Worm (Caenorhabditis elegans): ENCODE results near the gene F53E10.1.

F53E10.1 gene

DNA sequence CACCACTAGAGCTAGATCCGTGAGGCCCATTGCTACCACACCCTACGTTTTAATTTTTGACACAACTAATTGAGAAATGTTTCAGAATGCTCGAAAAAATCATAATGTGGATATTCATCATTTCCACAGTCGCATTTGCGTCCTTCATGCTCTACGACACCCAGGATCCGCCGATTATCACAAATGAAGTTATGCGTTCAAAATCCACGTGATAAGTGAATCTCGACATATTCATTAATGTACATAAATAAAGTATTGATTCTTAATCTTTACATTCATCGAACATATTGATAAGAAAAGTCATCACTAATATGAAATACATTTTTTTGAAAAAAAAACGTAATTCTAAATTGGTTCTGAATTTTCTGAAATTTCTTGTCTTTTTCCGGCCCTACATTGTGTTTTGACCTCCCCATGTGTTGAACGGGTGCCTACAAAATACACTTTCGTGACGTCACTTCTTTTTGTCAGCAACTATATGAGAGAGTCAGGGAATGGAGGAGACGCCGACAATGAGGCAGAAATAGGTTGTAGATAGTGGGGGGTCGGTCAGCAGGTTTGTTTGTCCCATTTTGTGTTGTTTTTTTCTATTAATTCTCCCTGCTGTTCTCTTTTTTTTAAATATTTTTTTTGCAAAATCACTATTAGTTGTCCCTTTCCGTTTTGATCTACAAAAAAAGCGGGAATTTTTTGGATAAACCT is at the start of gene F53E10.1:
TSS of gene F53E10.1 (plus strand) at position 325 of the 702 bp plus-strand sequence.
- no peak for TF ChIP-seq him-1 (tag; optimal IDR thresholded peaks at IDR 0.05)
- TF ChIP-seq Y56A3A.18 (GFP tag; IDR thresholded peaks at IDR 0.05): no peak
- peak; percentile 28 for TF ChIP-seq attf-5 (GFP tag; optimal IDR thresholded peaks at IDR 0.05)
- no peak for TF ChIP-seq nhr-27 (tag; optimal IDR thresholded peaks at IDR 0.05)
- TF ChIP-seq nhr-80 (tag; optimal IDR thresholded peaks at IDR 0.05): peak; percentile 50
- no peak for TF ChIP-seq ztf-28 (GFP tag; IDR thresholded peaks at IDR 0.05)
- no peak for TF ChIP-seq unc-130 (GFP tag; optimal IDR thresholded peaks at IDR 0.05)
- TF ChIP-seq lin-26 (GFP tag; IDR thresholded peaks at IDR 0.05): peak; percentile 45; the same call in 1 of the 2 replicates
- no peak for TF ChIP-seq cebp-1 (GFP tag; IDR thresholded peaks at IDR 0.05)
- TF ChIP-seq cebp-1 (tag; optimal IDR thresholded peaks at IDR 0.05): peak; percentile 38
- TF ChIP-seq lin-54 (GFP tag; optimal IDR thresholded peaks at IDR 0.05): peak; percentile 14
- TF ChIP-seq madf-8 (GFP tag; conservative IDR thresholded peaks at IDR 0.05): no peak
- TF ChIP-seq atf-7 (tag; optimal IDR thresholded peaks at IDR 0.05): peak; percentile 90
- TF ChIP-seq pbrm-1 (GFP tag; IDR thresholded peaks at IDR 0.05): no peak
- peak; percentile 12 for TF ChIP-seq madf-10 (tag; optimal IDR thresholded peaks at IDR 0.05)
- TF ChIP-seq zim-3 (tag; optimal IDR thresholded peaks at IDR 0.05): no peak
- TF ChIP-seq lin-35 (GFP tag; optimal IDR thresholded peaks at IDR 0.05): no peak
- peak; percentile 62; the same call in 1 of the 2 replicates for TF ChIP-seq hmg-1.2 (GFP tag; IDR thresholded peaks at IDR 0.05)
- no peak for TF ChIP-seq B0035.1 (tag; optimal IDR thresholded peaks at IDR 0.05)
- TF ChIP-seq ztf-26 (tag; optimal IDR thresholded peaks at IDR 0.05): peak; percentile 36
- TF ChIP-seq lag-1 (GFP tag; IDR thresholded peaks at IDR 0.05): no peak

DNA sequence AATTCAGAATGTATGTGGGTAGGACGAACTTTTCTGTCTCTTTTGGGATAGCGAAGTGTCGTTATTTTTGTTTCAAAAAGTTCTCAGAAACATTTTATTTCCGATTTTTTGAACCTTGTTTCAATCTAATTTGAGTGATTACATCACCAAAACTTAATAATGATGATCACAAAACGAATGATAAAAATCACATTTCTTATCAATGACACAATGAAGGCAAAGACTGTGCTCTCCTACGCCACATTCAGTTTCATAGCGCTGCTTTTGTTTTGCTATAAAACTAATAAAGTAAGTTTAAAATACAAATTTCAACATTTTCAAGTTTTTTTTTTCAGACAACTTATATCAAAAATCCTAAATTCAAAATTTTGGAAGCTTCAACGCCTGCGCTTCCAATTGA is 49.6 kb upstream of the F53E10.1 start, which contains the start of gene Y45G12C.1:
TSS of gene Y45G12C.1 (plus strand) at position 159 of the 400 bp plus-strand sequence.
- peak; percentile 60 for TF ChIP-seq nhr-80 (tag; optimal IDR thresholded peaks at IDR 0.05)
- no peak for TF ChIP-seq Y79H2A.3 (GFP tag; conservative IDR thresholded peaks at IDR 0.05)

DNA sequence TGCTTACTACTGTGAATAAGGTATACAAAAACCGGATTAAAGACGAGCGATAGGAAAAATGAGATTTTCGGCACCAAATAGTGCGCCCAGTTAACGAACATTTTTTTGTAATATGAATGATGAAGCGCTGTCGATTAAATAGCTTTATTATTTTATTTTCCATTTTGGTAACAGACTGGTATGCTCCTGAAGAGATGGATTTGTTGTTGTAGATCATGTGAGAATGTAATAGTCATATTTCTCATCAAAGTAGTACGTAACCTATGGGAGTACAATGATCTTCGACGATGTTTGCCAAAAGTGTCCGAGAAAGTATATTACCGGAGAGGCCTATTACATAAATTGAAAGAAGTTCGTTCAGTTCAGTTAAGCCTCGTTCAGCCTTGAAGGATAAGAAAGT is 44.5 kb upstream of the F53E10.1 start, which contains the start of gene srj-19:
TSS of gene srj-19 (minus strand) at position 101 of the 400 bp plus-strand sequence.
- TF ChIP-seq F23B12.7 (tag; optimal IDR thresholded peaks at IDR 0.05; ENCODE audit: insufficient read depth) (no peak), ets-4 (GFP tag; optimal IDR thresholded peaks at IDR 0.05) (no peak), aptf-2 (GFP tag; conservative IDR thresholded peaks at IDR 0.05) (no peak), pbrm-1 (GFP tag; IDR thresholded peaks at IDR 0.05) (no peak), die-1 (tag; optimal IDR thresholded peaks at IDR 0.05) (no peak), dpl-1 (GFP tag; optimal IDR thresholded peaks at IDR 0.05) (no peak), ama-1 (optimal IDR thresholded peaks at IDR 0.05) (no peak), ama-1 (GFP tag; optimal IDR thresholded peaks at IDR 0.05) (no peak), snpc-3.4 (tag; optimal IDR thresholded peaks at IDR 0.05) (no peak), efl-1 (GFP tag; optimal IDR thresholded peaks at IDR 0.05) (no peak), T26A5.8 (tag; optimal IDR thresholded peaks at IDR 0.05) (no peak), nhr-90 (tag; optimal IDR thresholded peaks at IDR 0.05) (no peak), bed-1 (GFP tag; IDR thresholded peaks at IDR 0.05) (no peak), D2030.7 (GFP tag; IDR thresholded peaks at IDR 0.05) (no peak), mel-28 (tag; optimal IDR thresholded peaks at IDR 0.05; ENCODE audit: borderline replicate concordance) (no peak), F52B5.7 (tag; optimal IDR thresholded peaks at IDR 0.05) (no peak)
